Fruit fly (Drosophila melanogaster) S2 (cell line): ENCODE results near the gene CG7655.

Experiments used
- CG8478 ChIP-seq: fragments of >200 bp; optimal IDR thresholded peaks from 2 replicates; lab custom pipeline; 2018
- CTCF ChIP-seq, 2 experiments: fragments of >200 bp; optimal IDR thresholded peaks; 2 replicates each; lab custom pipeline; 2018

Gene CG7655

DNA sequence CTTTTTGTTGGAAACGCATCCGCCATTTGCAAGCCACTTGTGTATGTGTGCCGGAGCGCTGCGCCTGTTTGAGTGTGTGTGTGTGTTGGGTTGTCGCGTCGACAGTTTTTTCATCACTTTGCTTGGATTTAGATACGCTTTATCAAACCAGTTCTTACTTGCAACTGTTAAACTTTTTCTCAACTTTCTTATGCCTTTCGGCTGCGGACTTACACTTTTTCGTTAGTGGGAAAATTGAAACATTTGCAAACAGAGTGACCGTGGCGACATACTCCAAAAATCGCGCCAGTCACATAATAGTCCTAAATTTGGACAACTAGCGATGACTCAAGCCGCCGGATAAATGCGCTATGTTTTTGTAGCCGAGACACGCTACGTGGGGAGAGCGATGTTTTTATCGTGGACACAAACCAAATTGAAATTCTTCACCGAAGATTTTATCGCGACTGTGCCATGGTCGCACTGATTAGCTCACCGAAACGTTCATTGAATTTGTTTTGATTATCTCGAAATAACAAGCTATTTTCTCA lies at the start of gene CG7655, which contains the start of gene alt:
CG7655 (plus strand) TSS at position 426 of the 530 bp plus-strand sequence.
alt (minus strand) TSS at position 272 of the 530 bp plus-strand sequence.
- TF ChIP-seq CTCF (optimal IDR thresholded peaks at IDR 0.05; lab: Kevin White, UChicago) (peak; percentile 65 to 74), CG8478 (lab: Kevin White, UChicago) (no peak)

DNA sequence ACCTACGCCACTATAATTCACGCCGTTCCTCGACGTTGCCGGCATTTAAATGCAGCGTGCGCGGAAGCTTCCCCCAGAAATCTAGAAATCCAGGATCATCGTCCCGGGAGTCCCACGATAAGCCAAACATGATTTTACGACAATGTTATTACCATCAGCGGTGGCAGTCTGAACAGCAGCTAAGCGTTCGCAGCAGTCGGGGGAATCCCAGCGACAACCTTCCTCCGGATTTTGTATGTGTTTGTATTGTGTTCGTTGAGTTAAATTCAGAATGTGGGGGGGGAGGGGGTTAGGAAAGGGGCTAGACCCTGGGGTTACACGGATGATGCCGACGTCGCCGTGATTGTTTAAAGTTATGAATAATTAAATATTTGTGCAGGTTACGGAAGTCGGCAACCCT lies 38.5 kb upstream of the CG7655 start:
- TF ChIP-seq CTCF (optimal IDR thresholded peaks at IDR 0.05; lab: Kevin White, UChicago), result no peak
- no peak for TF ChIP-seq CG8478 (lab: Kevin White, UChicago)

DNA sequence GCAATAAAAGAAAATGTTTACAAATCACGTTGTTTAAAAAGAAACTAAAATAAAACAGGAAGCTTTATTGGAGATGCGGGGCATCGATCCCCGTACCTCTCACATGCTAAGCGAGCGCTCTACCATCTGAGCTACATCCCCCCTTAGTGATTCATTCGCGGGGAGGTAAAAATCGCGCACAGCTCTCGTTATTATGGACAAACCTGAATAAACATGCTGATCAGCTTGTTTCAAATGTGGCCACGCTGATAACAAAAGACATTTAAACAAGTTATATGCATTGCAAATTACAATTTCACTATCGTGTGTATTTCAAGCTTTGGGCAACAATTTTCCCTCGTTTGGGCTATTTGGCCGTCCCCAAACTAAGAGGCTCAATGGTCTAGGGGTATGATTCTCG lies 37.2 kb upstream of the CG7655 start:
- TF ChIP-seq CG8478 (lab: Kevin White, UChicago) (no peak), CTCF (optimal IDR thresholded peaks at IDR 0.05; lab: Kevin White, UChicago) (no peak)

DNA sequence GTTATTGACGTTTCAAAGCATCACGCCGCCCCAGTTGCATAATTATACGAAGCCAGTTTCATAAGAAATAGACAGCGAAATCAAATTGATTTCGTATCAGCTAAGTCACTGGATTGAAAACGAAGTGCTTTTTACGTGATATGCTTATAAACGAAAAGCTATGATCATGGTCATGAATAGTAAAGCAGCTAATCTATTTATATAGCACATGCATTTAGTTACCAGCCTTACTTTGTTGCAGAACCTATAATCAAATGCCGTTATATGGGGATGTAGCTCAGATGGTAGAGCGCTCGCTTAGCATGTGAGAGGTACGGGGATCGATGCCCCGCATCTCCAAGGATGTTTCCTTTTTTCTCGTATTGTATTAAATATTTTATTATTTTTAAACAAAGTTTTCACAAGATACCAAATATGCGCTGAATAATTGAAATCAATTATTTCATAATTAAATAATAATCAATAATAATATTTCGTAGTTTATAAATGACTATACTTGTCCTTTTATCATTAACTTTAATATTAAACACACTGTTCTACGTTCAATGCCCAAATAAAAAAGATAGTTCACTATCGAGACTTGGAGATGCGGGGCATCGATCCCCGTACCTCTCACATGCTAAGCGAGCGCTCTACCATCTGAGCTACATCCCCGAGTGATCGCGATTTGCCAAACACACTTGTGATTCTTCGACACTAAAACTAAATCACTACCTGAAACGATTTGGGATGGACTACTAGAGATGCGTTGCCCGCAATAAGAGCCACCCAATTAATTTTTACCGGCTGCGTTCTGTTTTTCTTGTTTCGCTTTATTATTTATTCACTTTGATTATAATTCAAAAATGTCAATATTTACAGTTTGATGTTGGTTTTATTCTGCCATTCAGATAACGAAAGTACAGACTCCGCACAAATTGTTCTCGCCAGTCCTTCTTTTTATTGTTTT lies 36.1 kb upstream of the CG7655 start:
- no peak for TF ChIP-seq CTCF (optimal IDR thresholded peaks at IDR 0.05; lab: Kevin White, UChicago)
- no peak for TF ChIP-seq CG8478 (lab: Kevin White, UChicago)

DNA sequence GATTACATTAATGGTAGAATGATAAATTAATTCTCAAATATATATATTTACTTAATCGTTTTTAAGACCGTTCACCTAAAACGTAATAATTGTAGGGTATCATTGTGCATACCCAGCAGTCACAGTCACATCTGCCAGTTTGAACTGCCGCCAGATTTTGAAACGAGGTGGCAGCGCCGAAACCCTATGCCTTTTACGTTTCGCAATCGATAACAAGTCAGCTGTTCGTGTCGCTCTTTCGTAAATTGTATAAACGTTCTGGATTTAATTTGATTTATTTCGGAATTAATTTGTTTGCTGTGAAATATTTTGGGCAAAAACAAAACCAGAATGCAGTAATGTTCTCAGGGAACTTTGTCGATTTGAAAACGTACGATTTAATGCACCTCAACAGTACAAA lies 35.0 kb upstream of the CG7655 start, which contains the start of gene CG14322:
CG14322 (plus strand) TSS at position 236 of the 400 bp plus-strand sequence.
- TF ChIP-seq CTCF (optimal IDR thresholded peaks at IDR 0.05; lab: Kevin White, UChicago), result no peak
- no peak for TF ChIP-seq CG8478 (lab: Kevin White, UChicago)

DNA sequence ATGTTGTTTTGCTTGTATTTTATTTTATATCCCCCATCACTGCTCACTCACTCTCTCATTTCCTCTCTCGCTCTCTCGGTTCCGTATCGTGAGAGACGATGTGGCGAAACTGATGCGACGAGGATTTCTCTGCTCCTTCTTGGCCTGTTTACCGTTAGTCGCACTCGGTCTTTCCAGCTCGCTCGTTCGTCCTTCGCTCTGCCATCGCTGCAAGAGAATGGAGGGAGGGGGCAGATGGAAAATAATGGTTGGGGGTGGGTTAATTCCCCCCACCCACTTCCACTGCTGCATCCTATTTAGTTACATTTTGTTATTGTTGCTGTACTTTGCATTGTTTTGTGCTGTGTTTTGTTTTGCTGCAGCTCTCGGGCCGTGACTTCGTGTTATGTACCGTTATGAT lies 28.6 kb upstream of the CG7655 start:
- TF ChIP-seq CG8478 (lab: Kevin White, UChicago) (no peak), CTCF (optimal IDR thresholded peaks at IDR 0.05; lab: Kevin White, UChicago) (no peak)

DNA sequence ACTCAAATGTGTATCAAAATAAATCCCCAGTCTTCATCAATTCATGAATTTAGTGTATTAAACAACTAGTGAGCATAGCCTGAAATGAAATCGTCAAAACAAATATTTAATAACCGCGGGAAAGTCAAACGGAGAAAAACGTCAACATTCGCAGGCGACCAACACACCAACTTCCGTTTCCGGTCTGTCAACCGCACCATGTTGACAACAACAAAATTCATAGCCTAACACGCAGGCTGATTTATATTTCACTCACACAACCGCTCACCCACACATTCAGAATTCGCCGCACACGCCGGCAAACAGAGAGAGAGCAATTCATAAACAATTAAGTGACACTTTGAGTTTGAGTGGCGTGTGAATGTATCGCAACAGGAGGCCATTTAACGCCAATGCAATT lies 27.4 kb upstream of the CG7655 start:
- TF ChIP-seq CG8478 (lab: Kevin White, UChicago), result no peak
- TF ChIP-seq CTCF (optimal IDR thresholded peaks at IDR 0.05; lab: Kevin White, UChicago), result no peak

DNA sequence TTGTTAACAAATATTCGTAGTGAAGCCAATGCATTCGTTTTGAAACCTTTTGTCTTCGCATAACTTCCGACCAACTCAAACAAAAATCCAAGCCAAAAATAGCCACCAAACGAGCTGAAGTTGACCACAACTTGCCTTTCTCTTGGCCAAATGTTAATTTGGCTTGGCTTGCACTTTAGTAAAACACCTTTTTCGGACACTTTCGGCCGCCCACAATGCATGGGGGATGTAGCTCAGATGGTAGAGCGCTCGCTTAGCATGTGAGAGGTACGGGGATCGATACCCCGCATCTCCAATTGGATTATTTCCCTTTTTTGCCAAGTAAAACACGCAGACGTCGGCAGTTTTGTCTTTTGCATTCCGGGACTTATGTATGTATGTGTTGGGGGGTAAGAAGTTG lies 25.5 kb upstream of the CG7655 start:
- TF ChIP-seq CG8478 (lab: Kevin White, UChicago), result no peak
- TF ChIP-seq CTCF (optimal IDR thresholded peaks at IDR 0.05; lab: Kevin White, UChicago), result no peak

DNA sequence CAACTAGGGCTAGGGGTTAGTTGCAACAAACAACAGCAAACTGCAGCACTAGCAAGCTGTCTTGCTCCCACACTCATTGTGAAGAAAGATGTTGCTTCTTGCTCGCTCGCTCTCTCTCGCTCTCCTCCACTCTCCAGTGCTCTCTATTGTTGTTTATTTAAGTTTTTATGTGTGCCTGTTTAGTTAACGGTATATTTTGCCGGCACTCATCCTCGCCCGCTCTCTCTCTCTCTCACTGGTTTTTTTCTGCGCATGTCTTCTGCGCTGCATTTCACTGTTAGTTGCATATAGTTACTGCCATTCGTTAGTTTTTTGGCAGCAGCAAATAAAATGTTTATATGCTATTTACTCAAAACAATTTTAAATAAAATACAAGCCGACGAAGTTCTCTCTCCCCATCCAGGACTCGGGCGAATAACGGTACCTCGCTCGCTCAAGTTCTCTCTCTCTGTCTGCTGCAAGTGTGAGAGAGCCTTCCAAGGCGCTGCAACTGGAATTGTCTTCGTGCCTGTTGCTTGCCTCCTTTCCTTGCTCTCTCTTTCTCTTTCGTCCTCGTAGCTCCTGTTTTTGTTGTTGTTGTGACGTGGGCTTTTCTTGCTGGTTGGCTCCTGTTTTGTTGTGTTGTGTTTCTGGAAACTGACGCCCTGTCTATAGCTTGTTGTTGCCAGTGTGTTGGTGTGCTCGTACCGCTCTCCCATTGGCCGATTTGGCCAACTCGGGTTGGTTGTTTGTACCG lies 16.2 kb upstream of the CG7655 start:
- TF ChIP-seq CTCF (optimal IDR thresholded peaks at IDR 0.05; lab: Kevin White, UChicago) (no peak), CG8478 (lab: Kevin White, UChicago) (no peak)

DNA sequence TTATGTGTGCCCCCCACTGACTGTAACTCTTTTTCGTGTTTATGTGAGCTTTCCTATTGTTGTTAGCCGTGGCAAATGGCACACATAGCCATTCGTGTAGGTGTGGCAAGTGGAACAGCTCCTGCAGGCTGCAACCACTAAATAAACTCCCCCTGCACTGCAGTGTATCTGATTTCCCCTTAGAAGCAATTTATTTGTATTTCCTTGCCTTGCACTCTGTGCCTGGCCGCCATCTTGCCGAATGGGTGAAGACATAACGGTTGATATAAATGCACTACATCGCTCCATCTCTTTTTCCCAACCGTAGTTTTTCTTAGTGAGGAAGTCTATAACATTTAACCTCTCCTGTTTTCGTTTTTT lies 15.7 kb upstream of the CG7655 start:
- TF ChIP-seq CG8478 (lab: Kevin White, UChicago), result no peak
- no peak for TF ChIP-seq CTCF (optimal IDR thresholded peaks at IDR 0.05; lab: Kevin White, UChicago)

DNA sequence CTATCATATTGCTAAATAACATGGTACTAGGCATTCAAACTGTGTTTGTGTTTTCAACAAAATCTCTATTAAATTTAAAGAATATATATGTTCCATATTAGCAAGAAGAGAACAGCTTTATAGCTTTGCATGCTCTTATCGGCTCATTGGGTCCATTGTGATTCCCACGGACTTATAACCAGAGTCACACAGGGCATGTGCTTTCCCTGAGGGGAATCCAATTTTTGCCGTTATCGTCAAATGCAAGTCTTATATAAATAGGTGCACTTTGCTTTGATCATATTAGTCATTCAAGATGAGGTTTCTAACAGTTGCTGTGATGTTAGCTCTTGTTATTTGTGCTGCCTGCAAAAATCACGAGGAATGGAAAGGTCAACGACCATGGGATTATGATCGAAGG lies 15.2 kb upstream of the CG7655 start, which contains the start of gene CG45045:
CG45045 (plus strand) TSS at position 294 of the 400 bp plus-strand sequence.
- no peak for TF ChIP-seq CG8478 (lab: Kevin White, UChicago)
- no peak for TF ChIP-seq CTCF (optimal IDR thresholded peaks at IDR 0.05; lab: Kevin White, UChicago)

DNA sequence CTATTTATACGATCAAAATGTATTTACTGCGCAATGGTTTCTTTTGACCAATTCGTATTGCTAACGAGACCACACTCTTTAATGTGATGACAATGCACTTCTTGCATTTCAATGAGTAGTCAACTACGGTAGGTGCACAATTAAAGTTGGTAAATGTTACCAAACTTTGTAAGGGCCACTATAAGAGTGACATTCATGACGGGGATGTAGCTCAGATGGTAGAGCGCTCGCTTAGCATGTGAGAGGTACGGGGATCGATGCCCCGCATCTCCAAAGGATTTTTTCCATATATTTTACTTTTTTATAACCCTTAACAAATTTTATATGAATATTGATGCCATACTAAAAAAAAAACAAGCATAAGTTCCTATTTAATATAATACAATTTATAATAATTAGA lies 14.5 kb upstream of the CG7655 start:
- no peak for TF ChIP-seq CTCF (optimal IDR thresholded peaks at IDR 0.05; lab: Kevin White, UChicago)

DNA sequence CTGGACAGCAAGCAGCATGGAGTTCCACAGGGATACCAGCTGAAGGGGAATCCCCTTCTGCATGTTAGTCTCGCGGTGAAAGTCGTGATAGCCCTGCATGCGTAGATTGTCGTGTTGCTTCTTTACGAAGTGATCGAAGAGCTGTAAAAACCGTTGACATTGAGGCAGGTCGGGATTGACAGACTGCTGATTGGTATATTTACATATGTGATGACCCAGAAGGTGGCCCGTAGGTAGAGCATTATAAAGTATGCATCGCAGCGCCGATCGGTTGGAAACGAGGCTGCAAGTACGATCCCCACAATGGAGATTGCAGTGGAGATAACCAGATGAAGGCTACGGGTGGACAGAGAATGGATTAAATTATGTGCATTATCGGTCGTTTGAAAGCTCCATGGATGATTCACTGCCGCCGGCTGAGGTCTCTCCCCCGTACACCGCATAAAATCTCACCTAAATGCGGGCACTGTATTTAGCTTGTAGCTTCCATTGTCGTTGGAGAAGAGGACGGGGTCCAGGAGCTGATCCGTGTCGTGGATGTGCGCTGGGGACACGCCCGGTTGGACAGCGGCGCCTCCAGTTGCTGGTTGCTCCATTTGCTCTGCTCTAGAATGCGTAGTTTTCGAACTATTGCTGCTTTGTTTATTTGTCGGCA lies 12.1 kb upstream of the CG7655 start:
- TF ChIP-seq CTCF (optimal IDR thresholded peaks at IDR 0.05; lab: Kevin White, UChicago), result no peak
- TF ChIP-seq CG8478 (lab: Kevin White, UChicago), result no peak

DNA sequence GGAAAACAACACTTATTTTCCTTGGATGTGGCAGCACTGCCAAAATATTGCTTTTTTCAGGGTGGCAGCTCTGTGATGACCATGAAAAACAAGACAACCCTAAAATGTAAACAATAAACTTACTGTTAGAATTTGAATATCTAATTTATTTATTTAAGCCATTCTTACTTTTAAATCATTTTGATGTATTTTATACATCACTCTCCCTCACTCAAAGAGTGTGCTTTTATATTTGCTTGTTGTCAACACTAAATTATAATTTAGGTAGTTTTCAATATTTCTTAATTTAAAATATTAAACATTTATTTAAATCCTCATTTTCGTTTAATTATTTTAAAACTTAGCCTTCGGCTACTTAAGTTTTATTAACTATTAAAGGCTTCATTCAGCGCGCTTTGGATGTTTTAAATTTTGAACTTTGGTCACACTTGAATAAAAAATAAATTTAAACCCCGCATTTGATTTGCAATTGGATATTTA lies 11.6 kb upstream of the CG7655 start, which contains the start of the genes CG7523 and Mps1:
CG7523 (minus strand) TSS at position 39 of the 480 bp plus-strand sequence.
Mps1 (plus strand) TSS at position 415 of the 480 bp plus-strand sequence.
- TF ChIP-seq CTCF (optimal IDR thresholded peaks at IDR 0.05; lab: Kevin White, UChicago) (peak in 1 of 2 experiments; percentile 26), CG8478 (lab: Kevin White, UChicago) (no peak)
